Worm (Caenorhabditis elegans): ENCODE measurements around the gene egl-26.

DNA sequence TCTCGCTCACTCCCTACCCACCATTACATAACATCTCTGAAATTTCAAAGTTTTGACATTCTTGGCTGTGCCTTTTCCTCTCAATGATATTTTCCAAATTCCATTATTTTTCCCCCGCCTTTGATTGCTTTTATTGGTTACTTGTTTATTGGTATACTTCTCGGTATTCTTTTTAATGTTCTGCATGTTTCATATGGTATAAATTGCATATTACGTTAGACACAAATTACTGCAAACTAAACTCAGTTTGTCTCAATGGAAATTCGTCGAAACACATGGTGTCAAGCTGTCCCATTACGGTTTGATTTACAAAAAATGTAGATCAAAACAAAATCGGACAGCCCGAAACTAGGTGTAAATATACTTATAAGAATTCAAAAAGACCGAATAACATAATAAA is 47.5 kb upstream of the egl-26 start:
- TF ChIP-seq ztf-23 (GFP tag; IDR thresholded peaks at IDR 0.05) (no peak), flt-1 (GFP tag; IDR thresholded peaks at IDR 0.05) (no peak)

Data from whole organism, midembryonic.